Fruit fly (Drosophila melanogaster) whole organism, embryonic: ENCODE results near the gene beat-Ib.
A peak's percentile ranks its signal among the peaks of the same experiment; 100 is the strongest.

Experiments
- Abd-B ChIP-seq: fragments of 200-800 bp; sonication (Bioruptor generic); optimal IDR thresholded peaks from 2 replicates; lab custom pipeline; 2018; ENCODE audit warnings: missing biosample characterization, mild to moderate bottlenecking, missing genetic modification characterization, moderate library complexity
- Adf1 ChIP-seq: fragments of 200-800 bp; sonication (Bioruptor generic); IDR thresholded peaks from 2 replicates; pipeline ENCODE4 v1.3.6; 2022; ENCODE audit warnings: missing biosample characterization, missing genetic modification characterization
- B-H2 ChIP-seq: fragments of 200-800 bp; sonication (Bioruptor generic); optimal IDR thresholded peaks from 2 replicates; lab custom pipeline; 2018; ENCODE audit warnings: missing biosample characterization, mild to moderate bottlenecking, missing genetic modification characterization
- Bgb ChIP-seq: fragments of 200-800 bp; sonication (Bioruptor generic); IDR thresholded peaks from 2 replicates; pipeline ENCODE4 v1.3.6; 2022; ENCODE audit warnings: missing biosample characterization, missing genetic modification characterization; ENCODE audit not compliant: partially characterized antibody
- BtbVII ChIP-seq: fragments of 200-800 bp; sonication (Bioruptor generic); optimal IDR thresholded peaks from 3 replicates; lab custom pipeline; 2017; ENCODE audit warnings: missing biosample characterization, mild to moderate bottlenecking, missing genetic modification characterization
- CG10209 ChIP-seq: fragments of 200-800 bp; sonication (Bioruptor generic); optimal IDR thresholded peaks from 3 replicates; lab custom pipeline; 2017; ENCODE audit warnings: missing biosample characterization, mild to moderate bottlenecking, missing genetic modification characterization, missing genetic modification reagents
- CG10321 ChIP-seq: fragments of 200-800 bp; sonication (Bioruptor generic); IDR thresholded peaks from 2 replicates; pipeline ENCODE4 v1.3.6; 2022; ENCODE audit warnings: missing biosample characterization, missing genetic modification characterization
- CG11398 ChIP-seq: fragments of 200-800 bp; sonication (Bioruptor generic); optimal IDR thresholded peaks from 2 replicates; lab custom pipeline; 2016; ENCODE audit warnings: missing biosample characterization, missing genetic modification characterization
- CG11695 ChIP-seq: fragments of 200-800 bp; sonication (Bioruptor generic); IDR thresholded peaks from 3 replicates; pipeline ENCODE4 v1.3.6; 2022; ENCODE audit warnings: missing biosample characterization, missing genetic modification characterization
- CG12236 ChIP-seq: fragments of 200-800 bp; sonication (Bioruptor generic); optimal IDR thresholded peaks from 2 replicates; lab custom pipeline; 2016; ENCODE audit warnings: missing biosample characterization, missing genetic modification characterization
- CG1603 ChIP-seq: fragments of 200-800 bp; sonication (Bioruptor generic); optimal IDR thresholded peaks from 2 replicates; lab custom pipeline; 2019; ENCODE audit warnings: missing biosample characterization, mild to moderate bottlenecking, missing genetic modification characterization, moderate library complexity
- CG17802 ChIP-seq: fragments of 200-800 bp; sonication (Bioruptor generic); optimal IDR thresholded peaks from 2 replicates; lab custom pipeline; 2018; ENCODE audit warnings: missing biosample characterization, mild to moderate bottlenecking, missing genetic modification characterization, moderate library complexity
- CG18476 ChIP-seq: fragments of 200-800 bp; sonication (Bioruptor generic); optimal IDR thresholded peaks from 2 replicates; lab custom pipeline; 2016; ENCODE audit warnings: missing biosample characterization, mild to moderate bottlenecking, missing genetic modification characterization
- CG2120 ChIP-seq: fragments of 200-800 bp; sonication (Bioruptor generic); optimal IDR thresholded peaks from 3 replicates; lab custom pipeline; 2016; ENCODE audit warnings: missing biosample characterization, missing genetic modification characterization
- CG31224 ChIP-seq: fragments of 200-800 bp; sonication (Bioruptor generic); IDR thresholded peaks from 2 replicates; pipeline ENCODE4 v1.3.6; 2022; ENCODE audit warnings: missing biosample characterization, missing genetic modification characterization
- CG31365 ChIP-seq: fragments of 200-800 bp; sonication (Bioruptor generic); optimal IDR thresholded peaks from 2 replicates; lab custom pipeline; 2018; ENCODE audit warnings: missing biosample characterization, mild to moderate bottlenecking, missing genetic modification characterization
- CG34376 ChIP-seq: fragments of 200-800 bp; sonication (Bioruptor generic); optimal IDR thresholded peaks from 2 replicates; lab custom pipeline; 2018; ENCODE audit warnings: missing biosample characterization, mild to moderate bottlenecking, missing genetic modification characterization
- CG7745 ChIP-seq: fragments of 200-800 bp; sonication (Bioruptor generic); optimal IDR thresholded peaks from 2 replicates; lab custom pipeline; 2018; ENCODE audit warnings: missing biosample characterization, mild to moderate bottlenecking, missing genetic modification characterization, moderate library complexity
- CG8290 ChIP-seq, 3 experiments: fragments of 200-800 bp; sonication (Bioruptor generic); optimal IDR thresholded peaks; 2 replicates each; lab custom pipeline; 2016 to 2019; ENCODE audit warnings: missing biosample characterization in 3 of 3, missing genetic modification characterization in 3 of 3, mild to moderate bottlenecking in 2 of 3, moderate library complexity in 1 of 3
- CG8478 ChIP-seq: fragments of >200 bp; optimal IDR thresholded peaks from 2 replicates; lab custom pipeline; 2018
- D19B ChIP-seq: fragments of 200-800 bp; sonication (Bioruptor generic); optimal IDR thresholded peaks from 2 replicates; lab custom pipeline; 2017; ENCODE audit warnings: missing biosample characterization, mild to moderate bottlenecking, missing genetic modification characterization
- Deaf1 ChIP-seq: fragments of 200-800 bp; optimal IDR thresholded peaks from 3 replicates; lab custom pipeline; 2019; ENCODE audit warnings: missing biosample characterization, mild to moderate bottlenecking, missing genetic modification characterization, moderate library complexity
- Eip74EF ChIP-seq, 2 experiments: fragments of 200-800 bp in 1 of 2; fragments of >200 bp in 1 of 2; sonication (Bioruptor generic) in 1 of 2; optimal IDR thresholded peaks; 2 replicates each; lab custom pipeline; 2017 to 2019; ENCODE audit warnings: missing biosample characterization in 2 of 2, missing genetic modification characterization in 2 of 2, mild to moderate bottlenecking in 1 of 2, moderate library complexity in 1 of 2
- Fer1 ChIP-seq: fragments of 200-800 bp; sonication (Bioruptor generic); optimal IDR thresholded peaks from 2 replicates; lab custom pipeline; 2017; ENCODE audit warnings: missing biosample characterization, mild to moderate bottlenecking, missing genetic modification characterization
- Hand ChIP-seq: fragments of 200-800 bp; sonication (Bioruptor generic); optimal IDR thresholded peaks from 2 replicates; lab custom pipeline; 2017; ENCODE audit warnings: mild to moderate bottlenecking, missing biosample characterization, missing genetic modification reagents, missing genetic modification characterization
- Lhr ChIP-seq: fragments of 200-800 bp; sonication (Bioruptor generic); optimal IDR thresholded peaks from 3 replicates; lab custom pipeline; 2017; ENCODE audit warnings: mild to moderate bottlenecking, missing biosample characterization, missing genetic modification reagents, missing genetic modification characterization
- Mad ChIP-seq: fragments of 200-800 bp; sonication (Bioruptor generic); optimal IDR thresholded peaks from 2 replicates; lab custom pipeline; 2016; ENCODE audit warnings: missing biosample characterization, missing genetic modification characterization
- Meics ChIP-seq: fragments of 200-800 bp; sonication (Bioruptor generic); optimal IDR thresholded peaks from 2 replicates; lab custom pipeline; 2017; ENCODE audit warnings: missing biosample characterization, mild to moderate bottlenecking, missing genetic modification characterization
- Trl ChIP-seq, 3 experiments: fragments of >200 bp in 2 of 3; fragments of 200-800 bp in 1 of 3; sonication (Bioruptor generic) in 1 of 3; optimal IDR thresholded peaks; 2 replicates in 1 of 3; 3 replicates in 2 of 3; lab custom pipeline; 2016 to 2017; ENCODE audit warnings: missing biosample characterization in 1 of 3, missing genetic modification characterization in 1 of 3
- bab2 ChIP-seq: fragments of 200-800 bp; sonication (Bioruptor generic); optimal IDR thresholded peaks from 2 replicates; lab custom pipeline; 2016; ENCODE audit warnings: missing biosample characterization, missing genetic modification characterization
- bowl ChIP-seq: fragments of 200-800 bp; sonication (Bioruptor generic); IDR thresholded peaks from 2 replicates; pipeline ENCODE4 v1.3.6; 2022; ENCODE audit warnings: missing biosample characterization, missing genetic modification characterization
- chinmo ChIP-seq: fragments of 200-800 bp; sonication (Bioruptor generic); IDR thresholded peaks from 4 replicates; pipeline ENCODE4 v1.3.6; 2022; ENCODE audit warnings: missing biosample characterization, missing genetic modification characterization; ENCODE audit not compliant: partially characterized antibody
- crol ChIP-seq: fragments of 200-800 bp; sonication (Bioruptor generic); IDR thresholded peaks from 2 replicates; pipeline ENCODE4 v1.3.6; 2022; ENCODE audit warnings: missing biosample characterization, missing genetic modification characterization
- dm ChIP-seq: fragments of 200-800 bp; sonication (Bioruptor generic); optimal IDR thresholded peaks from 3 replicates; lab custom pipeline; 2016; ENCODE audit warnings: missing biosample characterization, missing genetic modification characterization
- dmrt99B ChIP-seq: fragments of 200-800 bp; sonication (Bioruptor generic); optimal IDR thresholded peaks from 2 replicates; lab custom pipeline; 2018; ENCODE audit warnings: missing biosample characterization, mild to moderate bottlenecking, missing genetic modification characterization, moderate library complexity
- fd3F ChIP-seq: fragments of 200-800 bp; sonication (Bioruptor generic); optimal IDR thresholded peaks from 2 replicates; lab custom pipeline; 2018; ENCODE audit warnings: missing biosample characterization, mild to moderate bottlenecking, missing genetic modification characterization, moderate library complexity
- gsb-n ChIP-seq: fragments of 200-800 bp; sonication (Bioruptor generic); optimal IDR thresholded peaks from 3 replicates; lab custom pipeline; 2018; ENCODE audit warnings: missing biosample characterization, mild to moderate bottlenecking, missing genetic modification characterization
- kni ChIP-seq: fragments of 200-800 bp; sonication (Bioruptor generic); optimal IDR thresholded peaks from 3 replicates; lab custom pipeline; 2017; ENCODE audit warnings: mild to moderate bottlenecking, missing biosample characterization, missing genetic modification reagents, missing genetic modification characterization
- lab ChIP-seq: fragments of 200-800 bp; sonication (Bioruptor generic); optimal IDR thresholded peaks from 3 replicates; lab custom pipeline; 2017; ENCODE audit warnings: missing biosample characterization, missing genetic modification characterization, mild to moderate bottlenecking, moderate library complexity, missing genetic modification reagents
- luna ChIP-seq: fragments of 200-800 bp; sonication (Bioruptor generic); optimal IDR thresholded peaks from 2 replicates; lab custom pipeline; 2016; ENCODE audit warnings: missing biosample characterization, missing genetic modification characterization
- oc ChIP-seq: fragments of 200-800 bp; sonication (Bioruptor generic); optimal IDR thresholded peaks from 2 replicates; lab custom pipeline; 2018; ENCODE audit warnings: missing biosample characterization, mild to moderate bottlenecking, missing genetic modification characterization, moderate library complexity
- pb ChIP-seq: fragments of 200-800 bp; sonication (Bioruptor generic); optimal IDR thresholded peaks from 3 replicates; lab custom pipeline; 2016; ENCODE audit warnings: missing biosample characterization, missing genetic modification characterization
- ranshi ChIP-seq: fragments of 200-800 bp; sonication (Bioruptor generic); IDR thresholded peaks from 2 replicates; pipeline ENCODE4 v1.3.6; 2022; ENCODE audit warnings: missing biosample characterization, missing genetic modification characterization
- rib ChIP-seq: fragments of 200-800 bp; sonication (Bioruptor generic); IDR thresholded peaks from 2 replicates; pipeline ENCODE4 v1.3.6; 2022; ENCODE audit warnings: missing biosample characterization, missing genetic modification characterization
- schlank ChIP-seq: fragments of 200-800 bp; sonication (Bioruptor generic); optimal IDR thresholded peaks from 2 replicates; lab custom pipeline; 2018; ENCODE audit warnings: missing biosample characterization, mild to moderate bottlenecking, missing genetic modification characterization
- so ChIP-seq: fragments of 200-800 bp; sonication (Bioruptor generic); IDR thresholded peaks from 3 replicates; pipeline ENCODE4 v1.3.6; 2022; ENCODE audit warnings: missing biosample characterization, missing genetic modification characterization
- tap ChIP-seq: fragments of 200-800 bp; optimal IDR thresholded peaks from 3 replicates; lab custom pipeline; 2019; ENCODE audit warnings: missing biosample characterization, mild to moderate bottlenecking, missing genetic modification characterization, moderate library complexity
- tna ChIP-seq: fragments of 200-800 bp; sonication (Bioruptor generic); IDR thresholded peaks from 2 replicates; pipeline ENCODE4 v1.3.6; 2022; ENCODE audit warnings: missing biosample characterization, missing genetic modification characterization; ENCODE audit not compliant: partially characterized antibody
- vvl ChIP-seq: fragments of 200-800 bp; sonication (Bioruptor generic); IDR thresholded peaks from 2 replicates; pipeline ENCODE4 v1.3.6; 2022; ENCODE audit warnings: missing biosample characterization, missing genetic modification characterization

beat-Ib gene

DNA sequence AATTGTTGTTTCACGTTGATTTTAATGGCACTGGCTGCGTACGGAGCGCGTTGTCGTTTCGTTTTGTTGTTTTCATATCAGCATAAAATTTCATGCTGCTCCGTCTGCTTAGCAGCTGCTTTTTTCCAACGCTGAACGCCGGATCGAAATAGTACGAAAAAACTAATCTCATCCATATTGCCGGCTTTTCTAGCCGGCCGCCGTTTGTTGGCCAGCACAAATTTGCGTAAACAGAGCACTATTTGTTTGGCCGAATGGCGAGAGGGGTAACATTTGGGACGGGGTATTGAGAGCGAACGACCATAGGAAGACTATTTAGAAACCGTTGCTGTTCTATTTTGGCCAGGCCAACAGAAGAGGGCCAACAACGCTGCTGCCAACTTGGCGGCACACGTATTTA is 52.4 kb downstream of the beat-Ib start (continued):
- TF ChIP-seq bab2 (GFP tag; lab: Kevin White, UChicago) (no peak), CG11398 (GFP tag; lab: Kevin White, UChicago) (peak; percentile 12), CG7745 (no peak), dm (no peak), Lhr (GFP tag; lab: Kevin White, UChicago) (no peak), so (GFP tag; lab: Robert Waterston, UW) (peak; percentile 62; the same call in 1 of the 3 replicates), Eip74EF (GFP tag; optimal IDR thresholded peaks at IDR 0.05; lab: Kevin White, UChicago) (peak in 1 of 2 experiments; percentile 77), CG8290 (GFP tag; optimal IDR thresholded peaks at IDR 0.05; lab: Kevin White, UChicago) (no peak), CG8290 (tag; optimal IDR thresholded peaks at IDR 0.05; lab: Kevin White, UChicago) (peak in 1 of 2 experiments; percentile 74), rib (peak; percentile 90), Meics (GFP tag; lab: Kevin White, UChicago) (peak; percentile 10), D19B (GFP tag; lab: Kevin White, UChicago) (no peak), CG31224 (GFP tag; lab: Robert Waterston, UW) (peak; percentile 99), kni (GFP tag; lab: Kevin White, UChicago) (peak; percentile 99), Trl (optimal IDR thresholded peaks at IDR 0.05; lab: Kevin White, UChicago) (peak in 1 of 2 experiments; percentile 13), Trl (GFP tag; optimal IDR thresholded peaks at IDR 0.05; lab: Kevin White, UChicago) (no peak), Hand (GFP tag; lab: Kevin White, UChicago) (peak; percentile 29), schlank (tag; lab: Kevin White, UChicago) (peak; percentile 15), CG2120 (GFP tag; lab: Kevin White, UChicago) (peak; percentile 23), luna (GFP tag; lab: Kevin White, UChicago) (no peak), Adf1 (peak; percentile 62), fd3F (peak; percentile 6), dmrt99B (tag; lab: Kevin White, UChicago) (no peak), vvl (GFP tag; lab: Robert Waterston, UW) (peak; percentile 78), CG31365 (tag; lab: Kevin White, UChicago) (no peak), CG18476 (GFP tag; lab: Kevin White, UChicago) (no peak), Mad (GFP tag; lab: Kevin White, UChicago) (no peak), CG8478 (lab: Kevin White, UChicago) (no peak), chinmo (peak; percentile 95), crol (GFP tag; lab: Robert Waterston, UW) (peak; percentile 86), gsb-n (tag; lab: Kevin White, UChicago) (no peak), pb (GFP tag; lab: Kevin White, UChicago) (peak; percentile 58), CG11695 (GFP tag; lab: Robert Waterston, UW) (peak; percentile 43; the same call in 1 of the 3 replicates), ranshi (peak; percentile 5; the same call in 1 of the 2 replicates), bowl (GFP tag; lab: Robert Waterston, UW) (peak; percentile 32; the same call in 1 of the 2 replicates), tap (no peak), Bgb (GFP tag; lab: Robert Waterston, UW) (peak; percentile 29; the same call in 1 of the 2 replicates), lab (GFP tag; lab: Kevin White, UChicago) (peak; percentile 61), B-H2 (peak; percentile 66), Deaf1 (tag; lab: Kevin White, UChicago) (peak; percentile 59), CG17802 (tag; lab: Kevin White, UChicago) (no peak), CG12236 (no peak), Abd-B (GFP tag; lab: Kevin White, UChicago) (peak; percentile 7), CG1603 (tag; lab: Kevin White, UChicago) (peak; percentile 4), CG10209 (GFP tag; lab: Kevin White, UChicago) (peak; percentile 19), CG10321 (no peak), CG34376 (GFP tag; lab: Kevin White, UChicago) (peak; percentile 64), BtbVII (GFP tag; lab: Kevin White, UChicago) (peak; percentile 46), oc (tag; lab: Kevin White, UChicago) (peak; percentile 73), tna (GFP tag; lab: Robert Waterston, UW) (0 out of 2 replicates have a peak, but pooled peaks have one; percentile 26), Fer1 (GFP tag; lab: Kevin White, UChicago) (peak; percentile 56)
